Worm (Caenorhabditis elegans) whole organism, late embryonic: ENCODE results near the gene F53F8.6.

ENCODE experiments used
- C08G9.2 ChIP-seq: sonication (generic microtip); optimal IDR thresholded peaks from 2 replicates; lab custom pipeline; 2016; ENCODE audit warnings: mild to moderate bottlenecking, missing genetic modification characterization, moderate library complexity, missing compliant biosample characterization
- C38D4.7 ChIP-seq: fragments of 200-800 bp; sonication (Bioruptor generic); optimal IDR thresholded peaks from 2 replicates; lab custom pipeline; 2018; ENCODE audit warnings: mild to moderate bottlenecking, missing genetic modification characterization, moderate library complexity, missing compliant biosample characterization
- K09A11.1 ChIP-seq: sonication (generic microtip); optimal IDR thresholded peaks from 2 replicates; lab custom pipeline; 2017; ENCODE audit warnings: antibody characterized with exemption, mild to moderate bottlenecking, missing genetic modification characterization, missing compliant biosample characterization; ENCODE audit not compliant: insufficient read depth
- ama-1 ChIP-seq: fragments of 150-350 bp; optimal IDR thresholded peaks from 2 replicates; lab custom pipeline; 2014
- ceh-2 ChIP-seq: sonication (generic microtip); optimal IDR thresholded peaks from 2 replicates; lab custom pipeline; 2016; ENCODE audit warnings: missing genotype, missing genetic modification characterization, missing compliant biosample characterization
- ceh-30 ChIP-seq: fragments of 150-350 bp; optimal IDR thresholded peaks from 2 replicates; lab custom pipeline; 2014; ENCODE audit warnings: missing biosample characterization, missing genetic modification characterization
- ceh-34 ChIP-seq: sonication (generic microtip); optimal IDR thresholded peaks from 2 replicates; lab custom pipeline; 2016; ENCODE audit warnings: mild to moderate bottlenecking, missing genetic modification characterization, missing compliant biosample characterization
- ceh-45 ChIP-seq: fragments of 200-800 bp; sonication (Bioruptor generic); IDR thresholded peaks from 2 replicates; pipeline ENCODE4 v1.3.6; 2022; ENCODE audit warnings: missing genetic modification reagents, missing genetic modification characterization, missing compliant biosample characterization
- che-1 ChIP-seq: sonication (generic microtip); optimal IDR thresholded peaks from 2 replicates; lab custom pipeline; 2016; ENCODE audit warnings: mild to moderate bottlenecking, missing genetic modification characterization, missing compliant biosample characterization
- dmd-4 ChIP-seq: sonication (generic microtip); optimal IDR thresholded peaks from 2 replicates; lab custom pipeline; 2016; ENCODE audit warnings: borderline replicate concordance, missing genetic modification characterization, missing compliant biosample characterization
- dve-1 ChIP-seq: sonication (generic microtip); optimal IDR thresholded peaks from 2 replicates; lab custom pipeline; 2017; ENCODE audit warnings: antibody characterized with exemption, mild to moderate bottlenecking, missing genetic modification characterization, missing compliant biosample characterization
- ets-4 ChIP-seq: sonication (generic microtip); optimal IDR thresholded peaks from 2 replicates; lab custom pipeline; 2016; ENCODE audit warnings: missing genetic modification characterization, missing compliant biosample characterization
- fkh-10 ChIP-seq: fragments of 150-350 bp; optimal IDR thresholded peaks from 2 replicates; lab custom pipeline; 2014; ENCODE audit warnings: missing biosample characterization, missing genetic modification reagents, missing genetic modification characterization
- fkh-6 ChIP-seq: sonication (generic microtip); optimal IDR thresholded peaks from 2 replicates; lab custom pipeline; 2016; ENCODE audit warnings: missing genetic modification characterization, missing compliant biosample characterization
- hlh-13 ChIP-seq: fragments of 200-800 bp; sonication (Bioruptor generic); optimal IDR thresholded peaks from 2 replicates; lab custom pipeline; 2018; ENCODE audit warnings: mild to moderate bottlenecking, missing genetic modification characterization, missing compliant biosample characterization
- hlh-8 ChIP-seq: sonication (generic microtip); optimal IDR thresholded peaks from 2 replicates; lab custom pipeline; 2016; ENCODE audit warnings: missing genotype, missing genetic modification characterization, missing compliant biosample characterization
- nfya-1 ChIP-seq: sonication (generic microtip); optimal IDR thresholded peaks from 2 replicates; lab custom pipeline; 2017; ENCODE audit warnings: missing genetic modification characterization, mild to moderate bottlenecking, missing compliant biosample characterization, antibody characterized with exemption, moderate library complexity
- nhr-11 ChIP-seq: fragments of 150-350 bp; optimal IDR thresholded peaks from 2 replicates; lab custom pipeline; 2014; ENCODE audit warnings: missing biosample characterization, missing genetic modification characterization
- odd-2 ChIP-seq: sonication (generic microtip); optimal IDR thresholded peaks from 2 replicates; lab custom pipeline; 2017; ENCODE audit warnings: antibody characterized with exemption, mild to moderate bottlenecking, missing genetic modification characterization, missing compliant biosample characterization
- pat-9 ChIP-seq: fragments of 200-800 bp; sonication (Bioruptor generic); optimal IDR thresholded peaks from 2 replicates; lab custom pipeline; 2018; ENCODE audit warnings: mild to moderate bottlenecking, missing genetic modification characterization, moderate library complexity, missing compliant biosample characterization
- pax-1 ChIP-seq: fragments of 150-350 bp; optimal IDR thresholded peaks from 2 replicates; lab custom pipeline; 2014; ENCODE audit warnings: missing biosample characterization, missing genetic modification characterization
- pha-2 ChIP-seq: sonication (generic microtip); optimal IDR thresholded peaks from 2 replicates; lab custom pipeline; 2017; ENCODE audit warnings: mild to moderate bottlenecking, missing genetic modification characterization, missing compliant biosample characterization
- pha-4 ChIP-seq: fragments of 150-350 bp; optimal IDR thresholded peaks from 2 replicates; lab custom pipeline; 2018; ENCODE audit warnings: missing biosample characterization, missing genetic modification reagents, missing genetic modification characterization
- pqm-1 ChIP-seq: sonication (generic microtip); optimal IDR thresholded peaks from 2 replicates; lab custom pipeline; 2016; ENCODE audit warnings: missing genetic modification characterization, missing compliant biosample characterization
- ref-2 ChIP-seq: sonication (generic microtip); optimal IDR thresholded peaks from 2 replicates; lab custom pipeline; 2016; ENCODE audit warnings: missing genetic modification characterization, missing compliant biosample characterization
- sox-2 ChIP-seq: fragments of 200-800 bp; sonication (Bioruptor generic); IDR thresholded peaks from 2 replicates; pipeline ENCODE4 v1.3.6; 2022; ENCODE audit warnings: missing genetic modification reagents, missing genetic modification characterization, missing compliant biosample characterization
- sox-4 ChIP-seq: sonication (generic microtip); optimal IDR thresholded peaks from 2 replicates; lab custom pipeline; 2017; ENCODE audit warnings: mild to moderate bottlenecking, missing genetic modification characterization, inconsistent platforms, missing compliant biosample characterization
- syd-9 ChIP-seq: sonication (generic microtip); optimal IDR thresholded peaks from 2 replicates; lab custom pipeline; 2016; ENCODE audit warnings: mild to moderate bottlenecking, missing genetic modification characterization, moderate library complexity, missing compliant biosample characterization
- tbx-2 ChIP-seq: sonication (generic microtip); optimal IDR thresholded peaks from 2 replicates; lab custom pipeline; 2016; ENCODE audit warnings: missing genetic modification characterization, missing compliant biosample characterization
- ttx-3 ChIP-seq: sonication (generic microtip); optimal IDR thresholded peaks from 2 replicates; lab custom pipeline; 2016; ENCODE audit warnings: missing genetic modification reagents, missing genetic modification characterization, missing compliant biosample characterization
- unc-3 ChIP-seq, 2 experiments: fragments of 200-800 bp in 1 of 2; sonication (Bioruptor generic) in 1 of 2; sonication (generic microtip) in 1 of 2; conservative IDR thresholded peaks in 1 of 2; optimal IDR thresholded peaks in 1 of 2; 2 replicates each; pipeline versions ENCODE4 v1.3.6 to Lab custom; 2016 to 2022; ENCODE audit warnings: missing compliant biosample characterization in 2 of 2, missing genetic modification characterization in 2 of 2, missing genetic modification reagents in 1 of 2
- unc-42 ChIP-seq: sonication (generic microtip); optimal IDR thresholded peaks from 2 replicates; lab custom pipeline; 2016; ENCODE audit warnings: missing genotype, missing genetic modification characterization, missing compliant biosample characterization
- zip-5 ChIP-seq: sonication (generic microtip); optimal IDR thresholded peaks from 2 replicates; lab custom pipeline; 2016; ENCODE audit warnings: missing genetic modification characterization, missing compliant biosample characterization
- ztf-16 ChIP-seq: sonication (generic microtip); optimal IDR thresholded peaks from 2 replicates; lab custom pipeline; 2017; ENCODE audit warnings: missing genetic modification characterization, missing compliant biosample characterization

The F53F8.6 gene

DNA sequence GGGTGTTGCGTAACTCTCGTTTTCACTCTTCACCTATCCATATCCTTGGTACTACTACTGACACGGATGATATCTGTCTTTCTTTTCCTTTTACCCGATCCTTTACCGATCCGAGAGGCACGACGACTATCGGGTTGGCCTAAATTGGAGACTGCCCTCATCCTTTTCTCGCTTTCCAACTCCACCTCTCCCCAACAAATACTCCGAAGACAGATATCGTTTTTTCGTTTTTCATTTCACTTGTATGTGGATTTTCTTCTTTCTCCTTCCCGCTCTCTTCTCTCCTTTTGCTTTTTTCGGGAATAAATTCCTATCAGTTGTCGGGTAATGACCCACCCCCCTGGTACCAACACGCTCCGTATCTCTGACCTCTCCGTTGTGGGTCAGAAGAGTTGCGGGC is 39.1 kb upstream of the F53F8.6 start:
- TF ChIP-seq C38D4.7 (no peak), syd-9 (no peak), hlh-8 (tag; lab: Kevin White, UChicago) (no peak), ceh-34 (tag; lab: Kevin White, UChicago) (no peak), ceh-30 (tag; lab: Kevin White, UChicago) (no peak), dmd-4 (tag; lab: Kevin White, UChicago) (no peak), che-1 (tag; lab: Kevin White, UChicago) (no peak), ets-4 (no peak)
- TF ChIP-seq, all 69 proteins: peak for 0

DNA sequence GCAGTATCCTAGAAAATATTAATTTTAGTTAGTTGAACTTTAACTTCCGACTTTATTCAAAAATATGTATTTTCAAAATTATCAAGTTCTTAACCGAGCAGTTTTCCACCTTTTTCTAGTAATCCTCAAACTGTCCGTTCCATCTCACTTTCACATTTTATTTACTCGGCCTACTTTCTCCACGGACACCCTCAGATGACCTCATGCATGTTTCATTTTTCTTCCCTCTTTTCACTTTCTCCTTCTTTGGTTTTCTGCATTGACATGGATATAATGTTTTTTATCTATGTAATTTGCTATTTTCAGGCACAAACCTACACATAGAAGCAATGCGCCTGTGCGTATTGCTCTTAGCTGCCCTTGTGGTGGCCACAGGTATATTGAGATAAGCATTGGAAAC is 37.1 kb upstream of the F53F8.6 start, which contains the start of gene mlt-11:
TSS of gene mlt-11 (plus strand) at position 301 of the 400 bp plus-strand sequence.
- TF ChIP-seq pha-4 (tag; lab: Kevin White, UChicago), result no peak
- TF ChIP-seq sox-4 (tag; lab: Kevin White, UChicago), result no peak
- no peak for TF ChIP-seq nhr-11 (tag; lab: Kevin White, UChicago)
- TF ChIP-seq ztf-16 (tag; lab: Kevin White, UChicago), result no peak
- TF ChIP-seq zip-5, result no peak

DNA sequence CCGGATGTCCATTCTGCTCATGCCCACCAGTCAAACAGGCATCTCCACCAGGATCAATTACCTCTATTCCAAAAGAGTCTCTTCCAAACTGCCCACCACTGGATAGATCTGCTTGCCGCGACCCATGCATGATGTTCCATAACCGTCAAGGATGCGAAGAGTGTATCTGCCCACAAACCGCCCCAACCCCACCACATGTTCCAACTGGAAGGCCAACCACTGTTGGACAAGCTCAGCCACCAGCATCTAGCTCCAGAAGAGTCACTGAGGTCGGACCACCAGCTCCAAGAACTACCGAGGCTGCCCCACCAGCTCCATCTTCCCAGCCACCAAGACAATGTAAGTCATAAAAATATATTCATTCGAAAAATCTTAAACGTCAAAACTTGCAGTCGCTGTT is 33.4 kb upstream of the F53F8.6 start:
- TF ChIP-seq pax-1 (tag; lab: Kevin White, UChicago) (no peak), pqm-1 (tag; lab: Kevin White, UChicago) (no peak), unc-3 (GFP tag; conservative IDR thresholded peaks at IDR 0.05; lab: Robert Waterston, UW) (no peak), unc-3 (tag; optimal IDR thresholded peaks at IDR 0.05; lab: Kevin White, UChicago) (no peak), sox-2 (GFP tag; lab: Robert Waterston, UW) (no peak), syd-9 (no peak), ztf-16 (tag; lab: Kevin White, UChicago) (no peak), odd-2 (tag; lab: Kevin White, UChicago) (no peak), pat-9 (tag; lab: Kevin White, UChicago) (no peak), fkh-6 (tag; lab: Kevin White, UChicago) (no peak), fkh-10 (no peak), ama-1 (no peak), K09A11.1 (no peak), unc-42 (tag; lab: Kevin White, UChicago) (no peak), ceh-45 (GFP tag; lab: Robert Waterston, UW) (no peak)

DNA sequence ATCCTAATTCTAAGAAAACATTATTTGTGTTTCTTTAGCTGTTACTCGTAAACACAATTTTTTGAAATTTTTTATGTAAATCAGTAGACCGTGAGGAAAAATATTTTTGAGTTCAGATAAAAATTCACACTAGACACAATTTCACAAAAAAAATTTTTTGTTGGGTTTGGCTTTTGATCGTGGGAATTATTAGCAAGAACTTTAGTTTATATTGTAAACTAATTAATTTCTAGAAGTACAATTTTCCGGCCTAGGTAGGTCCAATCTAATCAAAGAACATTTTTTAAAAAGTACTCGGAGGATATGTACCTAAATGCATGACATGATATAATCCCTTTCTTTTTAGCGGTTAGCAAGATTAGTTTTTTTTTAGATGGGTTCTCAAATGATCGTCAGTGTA is 23.8 kb upstream of the F53F8.6 start:
- TF ChIP-seq ztf-16 (tag; lab: Kevin White, UChicago) (no peak), pha-2 (tag; lab: Kevin White, UChicago) (no peak), fkh-10 (no peak), ceh-2 (tag; lab: Kevin White, UChicago) (no peak), dve-1 (tag; lab: Kevin White, UChicago) (no peak), unc-42 (tag; lab: Kevin White, UChicago) (no peak), hlh-8 (tag; lab: Kevin White, UChicago) (no peak), pha-4 (tag; lab: Kevin White, UChicago) (no peak), nhr-11 (tag; lab: Kevin White, UChicago) (no peak), ref-2 (no peak), fkh-6 (tag; lab: Kevin White, UChicago) (no peak), tbx-2 (tag; lab: Kevin White, UChicago) (no peak), syd-9 (no peak), hlh-13 (GFP tag; lab: Kevin White, UChicago) (no peak), ttx-3 (tag; lab: Kevin White, UChicago) (no peak), nfya-1 (tag; lab: Kevin White, UChicago) (no peak)

DNA sequence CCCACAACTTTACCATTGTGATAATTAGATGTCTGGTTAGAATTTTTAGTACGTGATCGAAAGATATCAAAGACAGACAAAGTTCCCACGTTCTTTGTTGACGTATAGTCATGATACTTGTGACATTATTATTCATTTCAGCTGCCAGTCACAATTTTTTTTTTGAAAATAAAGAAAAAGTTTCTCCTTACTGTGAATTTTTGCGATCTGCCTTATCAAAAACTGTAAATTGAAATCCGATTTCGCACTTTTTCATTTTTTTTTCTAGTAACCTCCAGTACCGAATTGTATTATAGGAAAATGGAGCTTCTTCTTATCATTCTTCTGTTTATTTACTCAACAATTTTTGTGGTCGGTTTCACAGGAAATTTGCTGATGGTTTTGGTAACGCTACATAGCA is 22.9 kb upstream of the F53F8.6 start, which contains the start of gene srsx-35:
TSS of gene srsx-35 (plus strand) at position 301 of the 400 bp plus-strand sequence.
- TF ChIP-seq pax-1 (tag; lab: Kevin White, UChicago), result no peak
- TF ChIP-seq C38D4.7, result no peak
- TF ChIP-seq C08G9.2 (tag; lab: Kevin White, UChicago), result no peak
- TF ChIP-seq, all 69 proteins: peak for 0
